Worm (Caenorhabditis elegans): ENCODE results near the gene F10A3.17.

F10A3.17 gene

ce11 chrV:16120499-16120898 lies 39.0 kb downstream of the F10A3.17 start:
- no peak for TF ChIP-seq T22C8.4 (GFP tag; IDR thresholded peaks at IDR 0.05)
- no peak for TF ChIP-seq flt-1 (GFP tag; IDR thresholded peaks at IDR 0.05)
- TF ChIP-seq ztf-29 (GFP tag; IDR thresholded peaks at IDR 0.05) = no peak
- TF ChIP-seq ref-1 (GFP tag; conservative IDR thresholded peaks at IDR 0.05) = no peak
- TF ChIP-seq cog-1 (tag; optimal IDR thresholded peaks at IDR 0.05) = no peak
- no peak for TF ChIP-seq klf-2 (GFP tag; conservative IDR thresholded peaks at IDR 0.05)
- TF ChIP-seq tab-1 (GFP tag; IDR thresholded peaks at IDR 0.05) = no peak
- TF ChIP-seq med-1 (GFP tag; optimal IDR thresholded peaks at IDR 0.05; ENCODE audit: insufficient read depth) = no peak
- no peak for TF ChIP-seq ztf-23 (GFP tag; IDR thresholded peaks at IDR 0.05)

ce11 chrV:16118601-16119000 lies 40.9 kb downstream of the F10A3.17 start, which contains the start of gene str-103:
Gene str-103, minus strand, starts transcription at chrV:16118701.
- TF ChIP-seq klf-2 (GFP tag; conservative IDR thresholded peaks at IDR 0.05) (no peak), cog-1 (tag; optimal IDR thresholded peaks at IDR 0.05) (no peak), med-1 (GFP tag; optimal IDR thresholded peaks at IDR 0.05; ENCODE audit: insufficient read depth) (no peak), ztf-23 (GFP tag; IDR thresholded peaks at IDR 0.05) (no peak), flt-1 (GFP tag; IDR thresholded peaks at IDR 0.05) (no peak), ref-1 (GFP tag; conservative IDR thresholded peaks at IDR 0.05) (no peak), ztf-29 (GFP tag; IDR thresholded peaks at IDR 0.05) (no peak), tab-1 (GFP tag; IDR thresholded peaks at IDR 0.05) (no peak), T22C8.4 (GFP tag; IDR thresholded peaks at IDR 0.05) (no peak)

- TF ChIP-seq ztf-29 (GFP tag; IDR thresholded peaks at IDR 0.05) (no peak), ref-1 (GFP tag; conservative IDR thresholded peaks at IDR 0.05) (no peak), med-1 (GFP tag; optimal IDR thresholded peaks at IDR 0.05; ENCODE audit: insufficient read depth) (no peak), ztf-23 (GFP tag; IDR thresholded peaks at IDR 0.05) (no peak), flt-1 (GFP tag; IDR thresholded peaks at IDR 0.05) (no peak), cog-1 (tag; optimal IDR thresholded peaks at IDR 0.05) (no peak)
Measured at ce11 chrV:16115381-16115780, 44.1 kb downstream of the F10A3.17 start, which contains the start of gene str-25. Gene str-25, plus strand, starts transcription at chrV:16115681.

ce11 chrV:16114237-16114636 lies 45.3 kb downstream of the F10A3.17 start, which contains the start of gene srxa-16:
Gene srxa-16, minus strand, starts transcription at chrV:16114337.
- TF ChIP-seq ref-1 (GFP tag; conservative IDR thresholded peaks at IDR 0.05) (no peak), med-1 (GFP tag; optimal IDR thresholded peaks at IDR 0.05; ENCODE audit: insufficient read depth) (no peak), ztf-23 (GFP tag; IDR thresholded peaks at IDR 0.05) (no peak), ztf-29 (GFP tag; IDR thresholded peaks at IDR 0.05) (no peak), tab-1 (GFP tag; IDR thresholded peaks at IDR 0.05) (no peak), klf-2 (GFP tag; conservative IDR thresholded peaks at IDR 0.05) (no peak), cog-1 (tag; optimal IDR thresholded peaks at IDR 0.05) (no peak), flt-1 (GFP tag; IDR thresholded peaks at IDR 0.05) (no peak), T22C8.4 (GFP tag; IDR thresholded peaks at IDR 0.05) (no peak)

Measured in whole organism, midembryonic.